Fruit fly (Drosophila melanogaster) whole organism: ENCODE results near the gene CG11131.

Experiments
- Dll ChIP-seq: fragments of >200 bp; optimal IDR thresholded peaks from 2 replicates; lab custom pipeline; 2017
- EcR ChIP-seq, 2 experiments: fragments of >200 bp; optimal IDR thresholded peaks; 2 replicates each; lab custom pipeline; 2017; ENCODE audit warnings: missing biosample characterization in 2 of 2, missing genetic modification characterization in 2 of 2, missing genetic modification reagents in 2 of 2
- pan ChIP-seq: fragments of >200 bp; optimal IDR thresholded peaks from 2 replicates; lab custom pipeline; 2017

DNA sequence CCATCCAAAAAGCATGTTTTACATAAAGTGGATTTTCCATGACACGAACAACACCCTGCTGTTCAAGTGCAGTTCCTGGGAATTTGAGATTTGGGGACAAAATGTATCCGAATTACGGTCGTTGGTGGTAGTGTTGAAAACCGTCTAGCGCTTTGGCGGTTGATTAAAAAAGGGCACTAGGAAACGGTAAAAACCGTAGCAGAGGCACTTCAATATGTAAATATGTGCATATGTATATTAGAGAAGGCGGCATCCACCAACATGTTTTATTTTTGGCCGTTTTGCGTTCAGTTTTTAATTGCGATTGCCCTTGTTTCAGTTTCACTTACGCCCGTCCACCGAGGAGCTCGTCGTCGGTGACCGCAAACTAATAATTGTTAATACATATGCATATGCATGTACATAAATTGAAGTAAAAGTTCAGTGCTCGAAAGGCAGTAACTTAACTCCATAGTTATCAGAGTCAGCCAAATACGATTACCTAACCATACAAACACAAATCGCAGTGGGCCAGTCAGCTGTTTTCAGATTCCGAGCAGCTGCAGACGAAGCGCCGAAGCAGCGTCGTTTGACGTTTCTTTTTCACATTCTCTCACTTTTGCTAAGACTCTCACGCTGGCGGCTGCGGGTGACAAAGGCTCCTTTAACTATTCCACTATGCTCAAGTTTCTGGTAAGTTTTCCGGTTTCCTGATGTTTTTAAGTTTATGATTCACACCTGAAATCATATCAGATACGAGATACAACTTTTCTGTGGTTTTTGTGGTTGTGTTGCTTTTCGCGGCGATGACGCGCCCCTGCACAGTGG lies 34.1 kb upstream of the CG11131 start, which contains the start of gene CG33170:
- TF ChIP-seq EcR (GFP tag; optimal IDR thresholded peaks at IDR 0.05; lab: Kevin White, UChicago) (no peak), pan (lab: Kevin White, UChicago) (no peak), Dll (lab: Kevin White, UChicago) (no peak)
